Worm (Caenorhabditis elegans) whole organism, early embryonic: ENCODE results near the gene gsp-2.

Experiments used
- B0310.2 ChIP-seq: sonication (generic microtip); optimal IDR thresholded peaks from 2 replicates; lab custom pipeline; 2016; ENCODE audit warnings: mild to moderate bottlenecking, missing genetic modification characterization, missing compliant biosample characterization
- F13C5.2 ChIP-seq: sonication (generic microtip); optimal IDR thresholded peaks from 2 replicates; lab custom pipeline; 2017; ENCODE audit warnings: mild to moderate bottlenecking, missing genetic modification characterization, inconsistent platforms, missing compliant biosample characterization
- aly-1 ChIP-seq: sonication (generic microtip); optimal IDR thresholded peaks from 2 replicates; lab custom pipeline; 2016; ENCODE audit warnings: missing genetic modification characterization, missing compliant biosample characterization
- ama-1 ChIP-seq: fragments of 150-350 bp; optimal IDR thresholded peaks from 2 replicates; lab custom pipeline; 2014
- ceh-13 ChIP-seq: fragments of 200-800 bp; sonication (Bioruptor generic); optimal IDR thresholded peaks from 2 replicates; lab custom pipeline; 2018; ENCODE audit warnings: mild to moderate bottlenecking, missing genetic modification characterization, missing compliant biosample characterization
- ceh-36 ChIP-seq: sonication (generic microtip); optimal IDR thresholded peaks from 2 replicates; lab custom pipeline; 2016; ENCODE audit warnings: missing genetic modification characterization, inconsistent platforms, missing compliant biosample characterization
- ets-7 ChIP-seq: sonication (generic microtip); optimal IDR thresholded peaks from 2 replicates; lab custom pipeline; 2016; ENCODE audit warnings: missing genotype, missing genetic modification characterization, missing compliant biosample characterization
- flt-1 ChIP-seq: fragments of 200-800 bp; sonication (Bioruptor generic); IDR thresholded peaks from 2 replicates; pipeline ENCODE4 v1.3.6; 2022; ENCODE audit warnings: missing genetic modification characterization, missing compliant biosample characterization
- hnd-1 ChIP-seq: sonication (generic microtip); optimal IDR thresholded peaks from 2 replicates; lab custom pipeline; 2016; ENCODE audit warnings: missing genetic modification characterization, missing compliant biosample characterization
- scrt-1 ChIP-seq: fragments of 200-800 bp; sonication (Bioruptor generic); IDR thresholded peaks from 2 replicates; pipeline ENCODE4 v1.3.6; 2022; ENCODE audit warnings: missing genetic modification characterization, missing compliant biosample characterization
- tbx-11 ChIP-seq: fragments of 200-800 bp; sonication (Bioruptor generic); IDR thresholded peaks from 2 replicates; pipeline ENCODE4 v1.3.6; 2022; ENCODE audit warnings: missing genetic modification characterization, missing compliant biosample characterization
- tbx-37 ChIP-seq: fragments of 200-800 bp; sonication (Bioruptor generic); conservative IDR thresholded peaks from 2 replicates; pipeline ENCODE4 v1.3.6; 2022; ENCODE audit warnings: missing genetic modification reagents, missing genetic modification characterization, missing compliant biosample characterization
- tra-4 ChIP-seq: sonication (generic microtip); optimal IDR thresholded peaks from 2 replicates; lab custom pipeline; 2017; ENCODE audit warnings: missing genetic modification characterization, missing compliant biosample characterization

DNA sequence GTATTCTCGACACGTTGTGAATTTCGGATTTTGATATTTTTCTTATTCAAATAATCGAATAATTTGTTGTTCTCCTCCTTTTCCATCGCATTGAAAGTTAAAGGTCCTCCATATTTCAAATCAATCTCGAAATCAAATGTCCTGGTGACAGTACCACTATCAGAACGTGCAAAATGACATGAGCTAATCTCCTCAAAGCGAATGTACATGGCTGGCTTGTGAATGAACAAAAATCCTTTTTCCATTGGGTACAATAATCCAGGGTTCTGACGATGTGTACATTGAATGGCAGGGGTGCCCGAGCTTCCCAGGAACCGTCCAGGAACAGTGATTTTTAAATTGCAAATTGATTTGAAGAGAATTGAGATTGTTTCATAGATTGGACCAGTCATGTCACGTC, 43.7 kb downstream of the gsp-2 start:
- TF ChIP-seq tbx-37 (GFP tag; lab: Robert Waterston, UW) (no peak), tra-4 (tag; lab: Kevin White, UChicago) (no peak), ama-1 (lab: Kevin White, UChicago) (no peak), F13C5.2 (tag; lab: Kevin White, UChicago) (no peak), tbx-11 (GFP tag; lab: Robert Waterston, UW) (no peak), flt-1 (GFP tag; lab: Robert Waterston, UW) (no peak), ceh-13 (GFP tag; lab: Kevin White, UChicago) (no peak), ceh-36 (tag; lab: Kevin White, UChicago) (no peak), scrt-1 (no peak), ets-7 (tag; lab: Kevin White, UChicago) (no peak), aly-1 (tag; lab: Kevin White, UChicago) (no peak), B0310.2 (tag; lab: Kevin White, UChicago) (no peak), hnd-1 (tag; lab: Kevin White, UChicago) (no peak)
